Worm (Caenorhabditis elegans) whole organism, young adult: Measurements from ENCODE around the gene mfn-1.

Experiments
- F33H1.4 ChIP-seq: fragments of 200-800 bp; sonication (Bioruptor generic); IDR thresholded peaks from 2 replicates; pipeline ENCODE4 v1.3.6; 2022; ENCODE audit warnings: missing genetic modification reagents, missing genetic modification characterization, missing compliant biosample characterization
- T26A5.8 ChIP-seq: sonication (generic microtip); optimal IDR thresholded peaks from 2 replicates; lab custom pipeline; 2016; ENCODE audit warnings: missing genetic modification characterization, missing compliant biosample characterization
- him-1 ChIP-seq: sonication (generic microtip); optimal IDR thresholded peaks from 2 replicates; lab custom pipeline; 2016; ENCODE audit warnings: missing genotype, missing genetic modification reagents, missing genetic modification characterization, missing compliant biosample characterization
- lag-1 ChIP-seq: fragments of 200-800 bp; sonication (Bioruptor generic); IDR thresholded peaks from 2 replicates; pipeline ENCODE4 v1.3.6; 2022; ENCODE audit warnings: missing genetic modification reagents, missing genetic modification characterization, missing compliant biosample characterization
- pha-4 ChIP-seq: fragments of 150-350 bp; sonication (generic microtip); optimal IDR thresholded peaks from 2 replicates; lab custom pipeline; 2014; ENCODE audit warnings: missing biosample characterization, missing genetic modification reagents, missing genetic modification characterization
- rcor-1 ChIP-seq: fragments of 200-800 bp; sonication (Bioruptor generic); IDR thresholded peaks from 2 replicates; pipeline ENCODE4 v1.3.6; 2022; ENCODE audit warnings: missing genetic modification reagents, missing genetic modification characterization, missing compliant biosample characterization
- sea-2 ChIP-seq: fragments of 200-800 bp; sonication (Bioruptor generic); IDR thresholded peaks from 2 replicates; pipeline ENCODE4 v1.3.6; 2022; ENCODE audit warnings: missing genetic modification characterization, missing compliant biosample characterization
- somi-1 ChIP-seq: fragments of 200-800 bp; sonication (Bioruptor generic); optimal IDR thresholded peaks from 2 replicates; lab custom pipeline; 2018; ENCODE audit warnings: mild to moderate bottlenecking, missing genetic modification characterization, missing compliant biosample characterization

- TF ChIP-seq pha-4 (tag; lab: Kevin White, UChicago) (no peak), F33H1.4 (GFP tag; lab: Robert Waterston, UW) (no peak), T26A5.8 (no peak), lag-1 (GFP tag; lab: Robert Waterston, UW) (no peak), him-1 (tag; lab: Kevin White, UChicago) (no peak), somi-1 (GFP tag; lab: Kevin White, UChicago) (no peak), rcor-1 (GFP tag; lab: Robert Waterston, UW) (no peak), sea-2 (GFP tag; lab: Robert Waterston, UW) (no peak)
These were observed 28.4 kb upstream of the mfn-1 start, which contains the start of gene B0334.20 for ce11 chrII:11500198-11500597.
